Fruit fly (Drosophila melanogaster): Measurements from ENCODE around the gene Polr3C.
A peak's percentile ranks its signal among the peaks of the same experiment; 100 is the strongest.

Gene Polr3C

DNA sequence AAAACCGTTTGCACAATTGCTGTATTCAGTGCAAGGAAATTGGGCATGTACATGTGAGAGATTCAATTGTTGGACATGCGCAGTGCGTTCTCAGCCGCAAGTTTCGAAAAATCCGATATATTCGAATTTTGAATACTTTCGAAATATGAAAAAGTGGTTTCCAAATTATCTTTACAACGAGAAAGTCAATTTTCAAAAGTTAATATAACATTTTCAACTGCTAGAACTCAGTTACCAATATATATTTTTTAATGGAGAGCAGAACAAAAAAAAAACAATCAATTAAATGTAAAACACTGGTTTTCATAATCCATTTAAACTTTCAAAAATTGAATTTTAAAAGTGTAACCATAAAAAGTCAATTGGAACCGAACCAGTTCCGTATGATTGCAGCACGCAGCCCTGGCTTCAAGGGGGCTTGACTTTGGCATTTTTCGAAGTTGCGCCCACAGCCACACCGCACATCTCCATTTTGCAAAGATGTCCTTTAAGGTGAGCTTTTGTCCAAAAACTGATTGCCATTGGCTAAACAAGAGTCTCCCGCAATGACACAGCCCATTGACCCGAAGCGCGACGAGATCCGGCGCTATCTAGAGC, 37.7 kb upstream of the Polr3C start, which contains the start of the genes Scgbeta and CG17202 (continued):
- TF ChIP-seq pan (optimal IDR thresholded peaks at IDR 0.05) (no peak), pan (GFP tag; optimal IDR thresholded peaks at IDR 0.05 in 1 of 2, IDR thresholded peaks at IDR 0.05 in 1 of 2) (no peak), Kr (GFP tag; optimal IDR thresholded peaks at IDR 0.05) (no peak), hth (optimal IDR thresholded peaks at IDR 0.05) (no peak), Ravus (GFP tag; IDR thresholded peaks at IDR 0.05) (no peak), ttk (GFP tag; IDR thresholded peaks at IDR 0.05) (no peak), Side (GFP tag; optimal IDR thresholded peaks at IDR 0.05) (peak; percentile 11), MBD-R2 (GFP tag; IDR thresholded peaks at IDR 0.05) (peak; percentile 95), Camta (GFP tag; optimal IDR thresholded peaks at IDR 0.05) (no peak), CoRest (tag; optimal IDR thresholded peaks at IDR 0.05) (peak; percentile 54), HmgZ (tag; optimal IDR thresholded peaks at IDR 0.05) (peak; percentile 62), sens (GFP tag) (no peak), CG18011 (GFP tag; optimal IDR thresholded peaks at IDR 0.05) (no peak), CG8388 (GFP tag; optimal IDR thresholded peaks at IDR 0.05) (no peak), Sox100B (GFP tag; optimal IDR thresholded peaks at IDR 0.05) (no peak), amos (GFP tag; IDR thresholded peaks at IDR 0.05; ENCODE audit: partially characterized antibody) (peak; percentile 55; the same call in 1 of the 2 replicates), Rfx (GFP tag; IDR thresholded peaks at IDR 0.05) (0 out of 2 replicates have a peak, but pooled peaks have one; percentile 40), ro (GFP tag; IDR thresholded peaks at IDR 0.05) (no peak), az2 (GFP tag; optimal IDR thresholded peaks at IDR 0.05) (no peak), CG30020 (tag; optimal IDR thresholded peaks at IDR 0.05) (no peak), Hmx (GFP tag; optimal IDR thresholded peaks at IDR 0.05) (no peak), gsb (GFP tag; IDR thresholded peaks at IDR 0.05) (no peak), CG12391 (tag; optimal IDR thresholded peaks at IDR 0.05) (peak; percentile 60), Lhr (GFP tag; optimal IDR thresholded peaks at IDR 0.05) (peak; percentile 76), cg (GFP tag; optimal IDR thresholded peaks at IDR 0.05) (no peak), CG33213 (GFP tag; optimal IDR thresholded peaks at IDR 0.05) (peak; percentile 67), CG9609 (GFP tag; optimal IDR thresholded peaks at IDR 0.05) (no peak), CG7786 (GFP tag; optimal IDR thresholded peaks at IDR 0.05) (peak; percentile 3), Hsf (GFP tag; optimal IDR thresholded peaks at IDR 0.05) (peak; percentile 17), CG4328 (GFP tag; optimal IDR thresholded peaks at IDR 0.05) (no peak), Stat92E (GFP tag; optimal IDR thresholded peaks at IDR 0.05) (no peak), Drgx (GFP tag; IDR thresholded peaks at IDR 0.05) (no peak), CG12769 (tag; optimal IDR thresholded peaks at IDR 0.05) (no peak), row (GFP tag; IDR thresholded peaks at IDR 0.05) (peak; percentile 89), CG8478 (optimal IDR thresholded peaks at IDR 0.05) (no peak), CG10147 (GFP tag; optimal IDR thresholded peaks at IDR 0.05) (no peak), sug (tag; optimal IDR thresholded peaks at IDR 0.05) (no peak), E2f1 (GFP tag; IDR thresholded peaks at IDR 0.05) (no peak), CG6683 (GFP tag; optimal IDR thresholded peaks at IDR 0.05) (no peak), hkb (optimal IDR thresholded peaks at IDR 0.05) (no peak), hkb (GFP tag; IDR thresholded peaks at IDR 0.05) (no peak), CG6254 (GFP tag; optimal IDR thresholded peaks at IDR 0.05) (no peak), bigmax (GFP tag; optimal IDR thresholded peaks at IDR 0.05) (no peak), CG10959 (GFP tag; IDR thresholded peaks at IDR 0.05) (no peak), CG7745 (tag; optimal IDR thresholded peaks at IDR 0.05) (no peak), da (GFP tag; optimal IDR thresholded peaks at IDR 0.05) (no peak), CG31441 (GFP tag; IDR thresholded peaks at IDR 0.05) (no peak), hbn (GFP tag; IDR thresholded peaks at IDR 0.05; ENCODE audit: partially characterized antibody) (no peak), CG3838 (GFP tag; optimal IDR thresholded peaks at IDR 0.05) (no peak), Nf-YC (tag; optimal IDR thresholded peaks at IDR 0.05) (no peak), Asciz (GFP tag; optimal IDR thresholded peaks at IDR 0.05) (no peak), Doc2 (GFP tag; IDR thresholded peaks at IDR 0.05) (no peak)
